Fruit fly (Drosophila melanogaster) whole organism, prepupa: ENCODE measurements around the gene apn.

Experiments
- Blimp-1 ChIP-seq: fragments of 200-800 bp; sonication (Bioruptor generic); optimal IDR thresholded peaks from 3 replicates; lab custom pipeline; 2017; ENCODE audit warnings: missing biosample characterization, missing genetic modification characterization, mild to moderate bottlenecking, moderate library complexity, missing genetic modification reagents
- CG10631 ChIP-seq: fragments of 200-800 bp; sonication (Bioruptor generic); optimal IDR thresholded peaks from 2 replicates; lab custom pipeline; 2016; ENCODE audit warnings: missing biosample characterization, missing genetic modification characterization
- CG11294 ChIP-seq: fragments of 200-800 bp; sonication (Bioruptor generic); IDR thresholded peaks from 2 replicates; pipeline ENCODE4 v1.3.6; 2022; ENCODE audit warnings: missing biosample characterization, missing genetic modification characterization
- CG11762 ChIP-seq: fragments of 200-800 bp; sonication (Bioruptor generic); optimal IDR thresholded peaks from 3 replicates; lab custom pipeline; 2016; ENCODE audit warnings: missing biosample characterization, missing genetic modification characterization; ENCODE audit not compliant: insufficient read depth
- CG15336 ChIP-seq: fragments of 200-800 bp; sonication (Bioruptor generic); IDR thresholded peaks from 2 replicates; pipeline ENCODE4 v1.3.6; 2022; ENCODE audit warnings: missing biosample characterization, missing genetic modification characterization
- CG1621 ChIP-seq: fragments of 200-800 bp; sonication (Bioruptor generic); optimal IDR thresholded peaks from 3 replicates; lab custom pipeline; 2018; ENCODE audit warnings: missing biosample characterization, mild to moderate bottlenecking, missing genetic modification characterization
- CG16779 ChIP-seq: fragments of 200-800 bp; sonication (Bioruptor generic); optimal IDR thresholded peaks from 3 replicates; lab custom pipeline; 2017; ENCODE audit warnings: missing biosample characterization, mild to moderate bottlenecking, missing genetic modification characterization
- CG3032 ChIP-seq: fragments of 200-800 bp; optimal IDR thresholded peaks from 2 replicates; lab custom pipeline; 2019; ENCODE audit warnings: missing biosample characterization, mild to moderate bottlenecking, missing genetic modification characterization, moderate library complexity
- CG31627 ChIP-seq: fragments of 200-800 bp; sonication (Bioruptor generic); optimal IDR thresholded peaks from 3 replicates; lab custom pipeline; 2016; ENCODE audit warnings: missing biosample characterization, missing genetic modification characterization
- CG32006 ChIP-seq: fragments of 200-800 bp; sonication (Bioruptor generic); optimal IDR thresholded peaks from 3 replicates; lab custom pipeline; 2017; ENCODE audit warnings: missing biosample characterization, mild to moderate bottlenecking, missing genetic modification characterization
- CG34406 ChIP-seq: fragments of 200-800 bp; sonication (Bioruptor generic); optimal IDR thresholded peaks from 3 replicates; lab custom pipeline; 2016; ENCODE audit warnings: missing biosample characterization, missing genetic modification characterization
- CG3919 ChIP-seq: fragments of 200-800 bp; sonication (Bioruptor generic); optimal IDR thresholded peaks from 3 replicates; lab custom pipeline; 2016; ENCODE audit warnings: missing biosample characterization, missing genetic modification characterization
- CG4318 ChIP-seq: fragments of 200-800 bp; sonication (Bioruptor generic); optimal IDR thresholded peaks from 3 replicates; lab custom pipeline; 2017; ENCODE audit warnings: missing biosample characterization, mild to moderate bottlenecking, missing genetic modification characterization
- CG6163 ChIP-seq: fragments of 200-800 bp; sonication (Bioruptor generic); IDR thresholded peaks from 3 replicates; pipeline ENCODE4 v1.3.6; 2022; ENCODE audit warnings: missing biosample characterization, missing genetic modification characterization
- CG6276 ChIP-seq: fragments of 200-800 bp; sonication (Bioruptor generic); optimal IDR thresholded peaks from 2 replicates; lab custom pipeline; 2017; ENCODE audit warnings: missing biosample characterization, mild to moderate bottlenecking, missing genetic modification characterization
- CG6792 ChIP-seq: fragments of 200-800 bp; sonication (Bioruptor generic); optimal IDR thresholded peaks from 3 replicates; lab custom pipeline; 2016; ENCODE audit warnings: missing biosample characterization, missing genetic modification characterization
- CG6808 ChIP-seq: fragments of 200-800 bp; sonication (Bioruptor generic); optimal IDR thresholded peaks from 3 replicates; lab custom pipeline; 2017; ENCODE audit warnings: missing biosample characterization, missing genetic modification characterization, mild to moderate bottlenecking, moderate library complexity, missing genetic modification reagents
- CG6854 ChIP-seq: fragments of 200-800 bp; sonication (Bioruptor generic); optimal IDR thresholded peaks from 2 replicates; lab custom pipeline; 2017; ENCODE audit warnings: missing biosample characterization, mild to moderate bottlenecking, missing genetic modification characterization
- CG7368 ChIP-seq: fragments of 200-800 bp; sonication (Bioruptor generic); optimal IDR thresholded peaks from 3 replicates; lab custom pipeline; 2016; ENCODE audit warnings: missing biosample characterization, missing genetic modification characterization
- CG8319 ChIP-seq: fragments of 200-800 bp; sonication (Bioruptor generic); optimal IDR thresholded peaks from 3 replicates; lab custom pipeline; 2016; ENCODE audit warnings: missing biosample characterization, missing genetic modification characterization
- CG8632 ChIP-seq: fragments of 200-800 bp; sonication (Bioruptor generic); optimal IDR thresholded peaks from 3 replicates; lab custom pipeline; 2016; ENCODE audit warnings: missing biosample characterization, missing genetic modification characterization
- Eip75B ChIP-seq: fragments of 200-800 bp; sonication (Bioruptor generic); optimal IDR thresholded peaks from 3 replicates; lab custom pipeline; 2016; ENCODE audit warnings: missing biosample characterization, missing genetic modification characterization
- Eip93F ChIP-seq: fragments of 200-800 bp; sonication (Bioruptor generic); optimal IDR thresholded peaks from 2 replicates; lab custom pipeline; 2016; ENCODE audit warnings: missing biosample characterization, mild to moderate bottlenecking, missing genetic modification characterization
- Gug ChIP-seq: fragments of 200-800 bp; sonication (Bioruptor generic); IDR thresholded peaks from 2 replicates; pipeline ENCODE4 v1.3.6; 2022; ENCODE audit warnings: missing biosample characterization, missing genetic modification characterization
- Hr38 ChIP-seq: sonication (Bioruptor generic); optimal IDR thresholded peaks from 2 replicates; lab custom pipeline; 2016; ENCODE audit warnings: missing biosample characterization, missing genetic modification characterization
- Hr39 ChIP-seq: fragments of 200-800 bp; sonication (Bioruptor generic); optimal IDR thresholded peaks from 2 replicates; lab custom pipeline; 2016; ENCODE audit warnings: missing biosample characterization, missing genetic modification characterization
- Hr4 ChIP-seq: fragments of 200-800 bp; sonication (Bioruptor generic); optimal IDR thresholded peaks from 3 replicates; lab custom pipeline; 2016; ENCODE audit warnings: missing biosample characterization, missing genetic modification characterization
- Lpt ChIP-seq: fragments of 200-800 bp; sonication (Bioruptor generic); optimal IDR thresholded peaks from 3 replicates; lab custom pipeline; 2016; ENCODE audit warnings: missing biosample characterization, missing genetic modification characterization
- OdsH ChIP-seq: fragments of 200-800 bp; sonication (Bioruptor generic); optimal IDR thresholded peaks from 3 replicates; lab custom pipeline; 2016; ENCODE audit warnings: missing biosample characterization, missing genetic modification characterization
- Sox102F ChIP-seq: fragments of 200-800 bp; sonication (Bioruptor generic); optimal IDR thresholded peaks from 2 replicates; lab custom pipeline; 2016; ENCODE audit warnings: missing biosample characterization, mild to moderate bottlenecking, missing genetic modification characterization
- Sox14 ChIP-seq: fragments of 200-800 bp; sonication (Bioruptor generic); optimal IDR thresholded peaks from 3 replicates; lab custom pipeline; 2016; ENCODE audit warnings: missing biosample characterization, missing genetic modification characterization
- Sox15 ChIP-seq: fragments of 200-800 bp; sonication (Bioruptor generic); optimal IDR thresholded peaks from 3 replicates; lab custom pipeline; 2016; ENCODE audit warnings: missing biosample characterization, missing genetic modification characterization
- achi ChIP-seq: fragments of 200-800 bp; sonication (Bioruptor generic); optimal IDR thresholded peaks from 3 replicates; lab custom pipeline; 2016; ENCODE audit warnings: missing biosample characterization, missing genetic modification characterization
- cyc ChIP-seq: fragments of 200-800 bp; sonication (Bioruptor generic); optimal IDR thresholded peaks from 3 replicates; lab custom pipeline; 2016; ENCODE audit warnings: missing biosample characterization, missing genetic modification characterization
- dac ChIP-seq: fragments of 200-800 bp; sonication (Bioruptor generic); optimal IDR thresholded peaks from 2 replicates; lab custom pipeline; 2017; ENCODE audit warnings: missing biosample characterization, mild to moderate bottlenecking, missing genetic modification characterization
- dsx ChIP-seq: fragments of 200-800 bp; optimal IDR thresholded peaks from 3 replicates; lab custom pipeline; 2019; ENCODE audit warnings: missing biosample characterization, mild to moderate bottlenecking, missing genetic modification characterization, moderate library complexity; ENCODE audit not compliant: poor library complexity, severe bottlenecking
- eg ChIP-seq: fragments of 200-800 bp; sonication (Bioruptor generic); IDR thresholded peaks from 3 replicates; pipeline ENCODE4 v1.3.6; 2022; ENCODE audit warnings: missing biosample characterization, missing genetic modification characterization
- esn ChIP-seq: fragments of 200-800 bp; sonication (Bioruptor generic); optimal IDR thresholded peaks from 2 replicates; lab custom pipeline; 2016; ENCODE audit warnings: missing biosample characterization, mild to moderate bottlenecking, missing genetic modification characterization, moderate library complexity
- fd59A ChIP-seq: fragments of 200-800 bp; sonication (Bioruptor generic); optimal IDR thresholded peaks from 2 replicates; lab custom pipeline; 2017; ENCODE audit warnings: missing biosample characterization, mild to moderate bottlenecking, missing genetic modification characterization, missing genetic modification reagents
- fkh ChIP-seq: fragments of 200-800 bp; sonication (Bioruptor generic); optimal IDR thresholded peaks from 3 replicates; lab custom pipeline; 2017; ENCODE audit warnings: missing biosample characterization, mild to moderate bottlenecking, missing genetic modification characterization, moderate library complexity
- lz ChIP-seq: fragments of 200-800 bp; sonication (Bioruptor generic); optimal IDR thresholded peaks from 3 replicates; lab custom pipeline; 2016; ENCODE audit warnings: missing biosample characterization, missing genetic modification characterization
- net ChIP-seq: fragments of 200-800 bp; sonication (Bioruptor generic); optimal IDR thresholded peaks from 3 replicates; lab custom pipeline; 2016; ENCODE audit warnings: missing biosample characterization, missing genetic modification characterization
- pdm3 ChIP-seq: fragments of 200-800 bp; sonication (Bioruptor generic); optimal IDR thresholded peaks from 3 replicates; lab custom pipeline; 2016; ENCODE audit warnings: missing biosample characterization, missing genetic modification characterization
- spab ChIP-seq: fragments of 200-800 bp; sonication (Bioruptor generic); optimal IDR thresholded peaks from 2 replicates; lab custom pipeline; 2017; ENCODE audit warnings: missing biosample characterization, mild to moderate bottlenecking, missing genetic modification characterization, missing genetic modification reagents
- svp ChIP-seq: fragments of 200-800 bp; sonication (Bioruptor generic); peaks from one replicate; lab custom pipeline; 2016; ENCODE audit warnings: missing biosample characterization, missing genetic modification characterization
- topi ChIP-seq: fragments of 200-800 bp; sonication (Bioruptor generic); optimal IDR thresholded peaks from 3 replicates; lab custom pipeline; 2016; ENCODE audit warnings: missing biosample characterization, missing genetic modification characterization
- vri ChIP-seq: fragments of 200-800 bp; sonication (Bioruptor generic); optimal IDR thresholded peaks from 3 replicates; lab custom pipeline; 2016; ENCODE audit warnings: missing biosample characterization, mild to moderate bottlenecking, missing genetic modification characterization

The apn gene

DNA sequence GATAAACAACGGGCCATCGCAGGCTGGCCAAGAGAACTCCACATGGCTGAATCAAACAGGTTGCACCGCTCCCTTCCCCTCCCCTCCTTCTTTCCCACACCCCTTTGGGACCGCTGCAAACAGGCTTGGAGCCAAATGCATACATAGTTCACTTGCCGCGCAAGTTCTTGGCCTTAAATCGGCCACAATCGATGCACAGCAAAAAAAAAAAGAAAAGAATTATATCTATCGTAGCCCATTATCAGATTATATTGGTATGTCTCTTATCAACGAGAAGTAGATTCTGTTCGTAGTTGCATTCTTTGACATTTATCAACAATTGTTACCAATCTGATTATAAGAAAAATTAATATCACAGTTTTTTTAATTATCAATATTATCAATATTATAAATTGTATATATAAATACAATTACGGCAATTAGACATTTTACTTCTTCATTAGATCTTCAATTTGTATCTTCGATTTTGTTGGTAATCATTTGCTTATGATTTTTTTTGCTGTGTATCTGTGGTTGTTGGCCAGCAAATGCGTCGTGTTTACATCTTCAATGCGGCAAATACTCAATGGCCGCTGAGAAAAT lies 16.8 kb upstream of the apn start (continued):
- peak; percentile 79 for TF ChIP-seq CG16779
- TF ChIP-seq CG6854 = peak; percentile 79
- peak; percentile 70 for TF ChIP-seq CG8319 (GFP tag; lab: Kevin White, UChicago)
- peak; percentile 63 for TF ChIP-seq CG7368 (GFP tag; lab: Kevin White, UChicago)
- peak; percentile 87 for TF ChIP-seq CG6276
- TF ChIP-seq CG10631 = peak; percentile 90
- TF ChIP-seq net = peak; percentile 76
- TF ChIP-seq Sox15 (GFP tag; lab: Kevin White, UChicago) = peak; percentile 61
- peak; percentile 43 for TF ChIP-seq dac (GFP tag; lab: Kevin White, UChicago)
- TF ChIP-seq esn = peak; percentile 88
- TF ChIP-seq Eip75B (GFP tag; lab: Kevin White, UChicago) = peak; percentile 51
- peak; percentile 58 for TF ChIP-seq pdm3 (GFP tag; lab: Kevin White, UChicago)
- no peak for TF ChIP-seq Hr38 (GFP tag; lab: Kevin White, UChicago)
- TF ChIP-seq Sox102F = peak; percentile 63
- TF ChIP-seq fkh (GFP tag; lab: Kevin White, UChicago) = no peak
- peak; percentile 87 for TF ChIP-seq CG4318 (GFP tag; lab: Kevin White, UChicago)
- TF ChIP-seq cyc (GFP tag; lab: Kevin White, UChicago) = peak; percentile 61
- TF ChIP-seq eg (GFP tag; lab: Robert Waterston, UW) = peak; percentile 62
- TF ChIP-seq dsx = peak; percentile 79
- peak; percentile 67 for TF ChIP-seq fd59A (GFP tag; lab: Kevin White, UChicago)
- TF ChIP-seq CG3032 (tag; lab: Kevin White, UChicago) = peak; percentile 82
- TF ChIP-seq Hr4 = peak; percentile 45
- TF ChIP-seq vri (GFP tag; lab: Kevin White, UChicago) = peak; percentile 25
- peak; percentile 94 for TF ChIP-seq CG32006 (GFP tag; lab: Kevin White, UChicago)
- peak; percentile 83 for TF ChIP-seq CG6808 (GFP tag; lab: Kevin White, UChicago)
- TF ChIP-seq CG11294 (GFP tag; lab: Robert Waterston, UW) = peak; percentile 26; the same call in 1 of the 2 replicates
- TF ChIP-seq spab (GFP tag; lab: Kevin White, UChicago) = peak; percentile 86
- peak; percentile 58 for TF ChIP-seq Blimp-1
- peak; percentile 68 for TF ChIP-seq Sox14 (GFP tag; lab: Kevin White, UChicago)
- peak; percentile 75 for TF ChIP-seq topi (GFP tag; lab: Kevin White, UChicago)
- peak; percentile 87 for TF ChIP-seq OdsH (GFP tag; lab: Kevin White, UChicago)
- TF ChIP-seq CG1621 = peak; percentile 40
- peak; percentile 82 for TF ChIP-seq CG11762
- TF ChIP-seq CG31627 (GFP tag; lab: Kevin White, UChicago) = peak; percentile 62
- TF ChIP-seq Gug (GFP tag; lab: Robert Waterston, UW) = peak; percentile 40

DNA sequence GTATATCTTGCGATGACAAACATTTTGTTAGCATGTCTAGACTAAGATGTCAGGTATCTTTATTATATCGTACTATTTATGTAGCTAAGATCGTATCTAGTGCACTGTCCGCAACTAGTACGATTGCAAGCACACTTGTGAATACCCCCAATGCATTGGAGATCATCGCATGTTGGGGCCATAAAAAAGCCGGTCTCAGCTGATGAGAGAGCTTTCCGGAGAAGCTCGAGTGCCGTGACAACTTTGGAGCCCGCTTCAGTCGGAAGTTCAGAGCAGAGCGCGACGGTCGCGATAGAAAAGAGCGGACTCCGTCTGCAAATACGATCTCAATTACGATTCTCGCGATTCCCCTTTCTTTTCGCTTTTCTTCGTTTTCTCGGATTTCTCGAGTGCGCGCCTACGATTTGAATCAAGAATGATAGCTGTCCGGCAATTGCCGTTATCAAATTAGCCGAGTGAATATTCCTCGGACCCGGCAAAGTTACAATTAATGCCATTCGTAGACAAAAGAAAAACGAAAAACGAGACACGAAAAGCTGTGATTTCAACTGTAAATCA lies 16.0 kb upstream of the apn start:
- TF ChIP-seq net (peak; percentile 4), CG6276 (peak; percentile 3), CG11762 (no peak), esn (no peak), pdm3 (GFP tag; lab: Kevin White, UChicago) (no peak), Hr4 (no peak), Hr39 (no peak), CG8632 (GFP tag; lab: Kevin White, UChicago) (no peak), CG34406 (GFP tag; lab: Kevin White, UChicago) (no peak), fkh (GFP tag; lab: Kevin White, UChicago) (no peak), CG11294 (GFP tag; lab: Robert Waterston, UW) (no peak), CG31627 (GFP tag; lab: Kevin White, UChicago) (no peak), Sox14 (GFP tag; lab: Kevin White, UChicago) (no peak), Eip93F (no peak), Lpt (GFP tag; lab: Kevin White, UChicago) (no peak), CG3919 (GFP tag; lab: Kevin White, UChicago) (peak; percentile 53), fd59A (GFP tag; lab: Kevin White, UChicago) (no peak), svp (GFP tag; lab: Kevin White, UChicago) (peak; percentile 26), lz (GFP tag; lab: Kevin White, UChicago) (no peak), Gug (GFP tag; lab: Robert Waterston, UW) (no peak), achi (GFP tag; lab: Kevin White, UChicago) (no peak), dsx (no peak), CG8319 (GFP tag; lab: Kevin White, UChicago) (no peak), spab (GFP tag; lab: Kevin White, UChicago) (no peak), vri (GFP tag; lab: Kevin White, UChicago) (no peak), topi (GFP tag; lab: Kevin White, UChicago) (no peak), CG15336 (GFP tag; lab: Robert Waterston, UW) (peak; percentile 42; the same call in 1 of the 2 replicates), Hr38 (GFP tag; lab: Kevin White, UChicago) (no peak), CG6163 (GFP tag; lab: Robert Waterston, UW) (peak; percentile 53), Sox102F (no peak), CG6792 (no peak), CG4318 (GFP tag; lab: Kevin White, UChicago) (no peak)
